Worm (Caenorhabditis elegans): ENCODE data around the gene F40G12.7.
A peak's percentile ranks its signal among the peaks of the same experiment; 100 is the strongest.

Gene F40G12.7

ce11 chrV:14240694-14241201 is 33.6 kb upstream of the F40G12.7 start, which contains the start of gene K02E11.10 (continued):
- no peak for TF ChIP-seq hif-1 (tag; optimal IDR thresholded peaks at IDR 0.05)
- no peak for TF ChIP-seq hlh-11 (tag; optimal IDR thresholded peaks at IDR 0.05)
- no peak for TF ChIP-seq rbr-2 (tag; optimal IDR thresholded peaks at IDR 0.05)

DNA sequence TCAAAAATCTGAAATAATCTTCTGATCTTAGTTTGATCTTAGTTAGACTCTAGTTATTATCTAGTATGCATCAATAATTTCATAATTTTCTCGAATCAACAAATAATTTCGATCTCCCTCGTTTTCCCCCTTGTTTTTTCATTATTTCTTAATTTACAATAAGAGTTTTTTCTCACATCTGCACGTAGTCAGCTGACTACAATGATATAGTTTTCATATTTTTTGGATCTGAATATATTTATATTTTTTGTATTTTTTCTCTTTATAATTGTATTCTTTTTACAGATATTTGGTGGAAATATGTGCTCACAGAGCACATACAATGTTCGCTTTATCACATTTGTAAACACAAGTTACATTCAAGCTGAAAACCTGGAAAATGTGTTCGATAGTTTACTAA is 30.5 kb upstream of the F40G12.7 start, which contains the start of gene sre-7:
TSS of gene sre-7 (plus strand) at position 301 of the 400 bp plus-strand sequence.
- TF ChIP-seq rbr-2 (tag; optimal IDR thresholded peaks at IDR 0.05) (no peak), tag-97 (GFP tag; IDR thresholded peaks at IDR 0.05) (no peak), snpc-1.2 (GFP tag; IDR thresholded peaks at IDR 0.05) (no peak), F10B5.3 (tag; optimal IDR thresholded peaks at IDR 0.05) (no peak), zip-2 (tag; optimal IDR thresholded peaks at IDR 0.05) (no peak), nhr-6 (tag; optimal IDR thresholded peaks at IDR 0.05) (no peak), lin-38 (GFP tag; IDR thresholded peaks at IDR 0.05) (no peak), zfp-3 (GFP tag; conservative IDR thresholded peaks at IDR 0.05) (no peak), Y75B8A.6 (GFP tag; IDR thresholded peaks at IDR 0.05) (no peak), dve-1 (tag; optimal IDR thresholded peaks at IDR 0.05; ENCODE audit: insufficient read depth) (no peak), nhr-237 (tag; optimal IDR thresholded peaks at IDR 0.05) (no peak)

DNA sequence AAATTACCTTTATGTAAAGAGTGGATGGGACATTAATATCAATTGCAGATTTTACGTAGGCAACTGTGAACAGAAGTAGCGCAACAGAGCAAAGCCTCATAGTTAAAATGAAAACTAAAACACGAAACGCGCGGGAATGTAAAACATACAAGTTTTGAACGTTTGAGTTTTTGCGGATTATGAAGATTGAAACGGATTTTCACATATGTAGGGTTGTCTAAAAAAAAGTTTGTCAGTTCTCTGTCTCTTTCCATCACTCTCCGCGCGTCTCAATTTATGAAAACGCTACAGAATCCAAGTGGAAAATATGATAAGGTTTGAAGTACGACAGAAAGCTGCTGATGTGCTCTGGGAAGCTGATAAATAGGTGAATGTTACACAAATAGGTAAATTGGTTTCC is 27.6 kb upstream of the F40G12.7 start, which contains the start of gene K02E11.3:
TSS of gene K02E11.3 (minus strand) at position 101 of the 400 bp plus-strand sequence.
- TF ChIP-seq sdz-12 (GFP tag; optimal IDR thresholded peaks at IDR 0.05) (no peak), rbr-2 (tag; optimal IDR thresholded peaks at IDR 0.05) (no peak), set-16 (GFP tag; IDR thresholded peaks at IDR 0.05) (no peak), dmd-6 (GFP tag; IDR thresholded peaks at IDR 0.05) (no peak), F10B5.3 (tag; optimal IDR thresholded peaks at IDR 0.05) (no peak), hlh-11 (tag; optimal IDR thresholded peaks at IDR 0.05) (no peak), aha-1 (tag) (no peak), unc-39 (tag; optimal IDR thresholded peaks at IDR 0.05) (no peak), ceh-62 (tag; optimal IDR thresholded peaks at IDR 0.05) (no peak), F44E2.7 (GFP tag; IDR thresholded peaks at IDR 0.05) (no peak), F37D6.2 (tag; optimal IDR thresholded peaks at IDR 0.05) (no peak), fkh-10 (GFP tag; optimal IDR thresholded peaks at IDR 0.05) (no peak), F26F4.8 (GFP tag; conservative IDR thresholded peaks at IDR 0.05) (no peak), ZK546.5 (tag; optimal IDR thresholded peaks at IDR 0.05) (no peak), T20F7.1 (GFP tag; optimal IDR thresholded peaks at IDR 0.05) (no peak), nhr-76 (tag; optimal IDR thresholded peaks at IDR 0.05) (no peak), mxl-2 (GFP tag; conservative IDR thresholded peaks at IDR 0.05) (no peak), hmg-1.1 (GFP tag; IDR thresholded peaks at IDR 0.05) (no peak), nhr-6 (tag; optimal IDR thresholded peaks at IDR 0.05) (no peak), nhr-42 (GFP tag; IDR thresholded peaks at IDR 0.05) (no peak)

- TF ChIP-seq ceh-32 (tag; optimal IDR thresholded peaks at IDR 0.05; ENCODE audit: poor library complexity) (no peak), daf-12 (tag; optimal IDR thresholded peaks at IDR 0.05) (no peak), hlh-11 (tag; optimal IDR thresholded peaks at IDR 0.05) (no peak), cey-2 (tag; optimal IDR thresholded peaks at IDR 0.05; ENCODE audit: borderline replicate concordance, insufficient read depth) (no peak), ceh-28 (tag; optimal IDR thresholded peaks at IDR 0.05) (no peak), daf-8 (GFP tag; IDR thresholded peaks at IDR 0.05) (no peak)
These were observed 26.3 kb upstream of the F40G12.7 start, which contains the start of gene K02E11.4 for ce11 chrV:14248025-14248424. K02E11.4 (minus strand) TSS chrV:14248125.

DNA sequence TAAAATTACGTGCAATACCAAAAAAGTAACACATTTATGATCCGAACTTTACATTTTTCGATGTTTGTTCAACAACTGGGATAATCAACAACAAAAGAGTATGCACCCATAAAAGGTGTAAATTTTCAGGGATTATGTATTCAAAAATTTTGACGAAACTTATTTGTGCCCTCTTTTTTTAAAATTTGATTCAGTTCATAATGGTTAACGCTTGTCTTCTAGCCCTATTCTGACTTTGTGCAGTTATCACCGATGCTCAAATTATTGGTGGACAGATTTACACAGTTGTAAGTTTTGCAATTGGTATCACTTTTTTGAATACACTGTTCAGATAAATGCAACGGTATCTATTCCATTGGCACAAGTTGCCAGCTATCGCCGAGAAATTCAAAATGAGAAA is 25.7 kb upstream of the F40G12.7 start, which contains the start of gene K02E11.6:
TSS of gene K02E11.6 (plus strand) at position 149 of the 400 bp plus-strand sequence.
- TF ChIP-seq unc-62 (GFP tag; optimal IDR thresholded peaks at IDR 0.05 in 1 of 2) (peak in 1 of 2 experiments; percentile 98), unc-62 (tag; optimal IDR thresholded peaks at IDR 0.05) (no peak), fos-1 (tag; optimal IDR thresholded peaks at IDR 0.05) (no peak), T26A8.4 (GFP tag; IDR thresholded peaks at IDR 0.05) (no peak), lin-29 (GFP tag; IDR thresholded peaks at IDR 0.05) (no peak), snpc-4 (tag; optimal IDR thresholded peaks at IDR 0.05) (no peak), dmd-8 (GFP tag; IDR thresholded peaks at IDR 0.05) (no peak), skn-1 (tag; optimal IDR thresholded peaks at IDR 0.05) (no peak)
